Worm (Caenorhabditis elegans): Measurements from ENCODE around the gene mrps-16.

Gene mrps-16

ce11 chrII:5511417-5512353 is 37.5 kb downstream of the mrps-16 start (continued):
- no peak for TF ChIP-seq ceh-58 (GFP tag; IDR thresholded peaks at IDR 0.05)
- no peak for TF ChIP-seq K11D2.4 (GFP tag; IDR thresholded peaks at IDR 0.05)
- TF ChIP-seq lin-35 (GFP tag; optimal IDR thresholded peaks at IDR 0.05) = peak in 1 of 3 experiments; percentile 13
- no peak for TF ChIP-seq hrde-1 (tag; optimal IDR thresholded peaks at IDR 0.05; ENCODE audit: borderline replicate concordance)
- TF ChIP-seq gei-17 (GFP tag; optimal IDR thresholded peaks at IDR 0.05) = no peak
- no peak for TF ChIP-seq tbx-9 (tag; optimal IDR thresholded peaks at IDR 0.05; ENCODE audit: borderline replicate concordance)
- TF ChIP-seq ztf-28 (GFP tag; IDR thresholded peaks at IDR 0.05) = 0 out of 2 replicates have a peak, but pooled peaks have one; percentile 22
- TF ChIP-seq lin-40 (tag; optimal IDR thresholded peaks at IDR 0.05) = no peak
- TF ChIP-seq lsy-27 (tag; optimal IDR thresholded peaks at IDR 0.05; ENCODE audit: borderline replicate concordance, insufficient read depth) = no peak
- 0 out of 2 replicates have a peak, but pooled peaks have one; percentile 38 for TF ChIP-seq aptf-2 (GFP tag; conservative IDR thresholded peaks at IDR 0.05)
- TF ChIP-seq ZK185.1 (tag; optimal IDR thresholded peaks at IDR 0.05; ENCODE audit: poor library complexity, severe bottlenecking) = peak; percentile 65
- TF ChIP-seq ceh-91 (GFP tag; IDR thresholded peaks at IDR 0.05) = no peak
- TF ChIP-seq dox-1 (GFP tag; IDR thresholded peaks at IDR 0.05) = 0 out of 2 replicates have a peak, but pooled peaks have one; percentile 39
- TF ChIP-seq snpc-4 (GFP tag; optimal IDR thresholded peaks at IDR 0.05) = no peak
- TF ChIP-seq snpc-4 (tag; optimal IDR thresholded peaks at IDR 0.05) = peak in 1 of 4 experiments; percentile 13
- TF ChIP-seq pha-4 (tag; optimal IDR thresholded peaks at IDR 0.05) = no peak
- no peak for TF ChIP-seq sdz-38 (tag; optimal IDR thresholded peaks at IDR 0.05)
- TF ChIP-seq attf-5 (GFP tag; optimal IDR thresholded peaks at IDR 0.05) = peak; percentile 1
- TF ChIP-seq madf-6 (GFP tag; IDR thresholded peaks at IDR 0.05) = peak; percentile 90
- no peak for TF ChIP-seq F57A8.1 (GFP tag; optimal IDR thresholded peaks at IDR 0.05)
- TF ChIP-seq atf-7 (tag; optimal IDR thresholded peaks at IDR 0.05) = peak; percentile 16
- TF ChIP-seq nhr-80 (tag; optimal IDR thresholded peaks at IDR 0.05) = no peak
- TF ChIP-seq lsl-1 (GFP tag; optimal IDR thresholded peaks at IDR 0.05) = peak; percentile 45
- TF ChIP-seq bed-2 (GFP tag; IDR thresholded peaks at IDR 0.05) = no peak
- TF ChIP-seq ekl-4 (GFP tag; IDR thresholded peaks at IDR 0.05) = no peak
- peak; percentile 88 for TF ChIP-seq madf-8 (GFP tag; conservative IDR thresholded peaks at IDR 0.05)
- peak; percentile 42 for TF ChIP-seq F33H1.4 (GFP tag; IDR thresholded peaks at IDR 0.05)
- no peak for TF ChIP-seq hlh-26 (GFP tag; conservative IDR thresholded peaks at IDR 0.05)
- TF ChIP-seq egl-18 (GFP tag; IDR thresholded peaks at IDR 0.05) = no peak
- no peak for TF ChIP-seq let-607 (tag; optimal IDR thresholded peaks at IDR 0.05)
- no peak for TF ChIP-seq sea-2 (GFP tag; IDR thresholded peaks at IDR 0.05)
- TF ChIP-seq ztf-18 (tag; optimal IDR thresholded peaks at IDR 0.05) = no peak
- TF ChIP-seq C06A6.2 (GFP tag; conservative IDR thresholded peaks at IDR 0.05) = no peak
- TF ChIP-seq nhr-27 (tag; optimal IDR thresholded peaks at IDR 0.05) = no peak
- TF ChIP-seq mcd-1 (GFP tag; IDR thresholded peaks at IDR 0.05) = peak; percentile 41
- TF ChIP-seq die-1 (tag; optimal IDR thresholded peaks at IDR 0.05) = no peak
- no peak for TF ChIP-seq T07F8.4 (tag; optimal IDR thresholded peaks at IDR 0.05)
- peak; percentile 57 for TF ChIP-seq unc-130 (GFP tag; optimal IDR thresholded peaks at IDR 0.05)
- TF ChIP-seq akir-1 (GFP tag; optimal IDR thresholded peaks at IDR 0.05) = no peak
- no peak for TF ChIP-seq ztf-25 (GFP tag; IDR thresholded peaks at IDR 0.05)
- TF ChIP-seq xnd-1 (tag; optimal IDR thresholded peaks at IDR 0.05) = peak; percentile 76
- TF ChIP-seq lin-54 (GFP tag; optimal IDR thresholded peaks at IDR 0.05) = peak; percentile 4
- TF ChIP-seq ztf-6 (GFP tag; IDR thresholded peaks at IDR 0.05) = no peak
- peak; percentile 7 for TF ChIP-seq K12H6.12 (tag; optimal IDR thresholded peaks at IDR 0.05)
- TF ChIP-seq him-1 (tag; optimal IDR thresholded peaks at IDR 0.05) = peak; percentile 50
- TF ChIP-seq chd-7 (tag; optimal IDR thresholded peaks at IDR 0.05) = no peak

Data from whole organism, young adult.